Worm (Caenorhabditis elegans): ENCODE measurements around the gene C48B4.13.

ce11 chrIII:9583224-9583623 is 14.7 kb downstream of the C48B4.13 start:
- TF ChIP-seq ceh-30 (tag; optimal IDR thresholded peaks at IDR 0.05) = no peak
- no peak for TF ChIP-seq hlh-6 (tag; optimal IDR thresholded peaks at IDR 0.05)

Data from whole organism, late embryonic.